Worm (Caenorhabditis elegans) whole organism, L1 larva: ENCODE data around the gene C34C6.3.

Experiments used
- C04F5.9 ChIP-seq: sonication (generic microtip); optimal IDR thresholded peaks from 2 replicates; lab custom pipeline; 2016; ENCODE audit warnings: missing genetic modification characterization, missing compliant biosample characterization
- C16A3.4 ChIP-seq: fragments of 150-350 bp; optimal IDR thresholded peaks from 2 replicates; lab custom pipeline; 2014; ENCODE audit warnings: missing biosample characterization, missing genetic modification characterization
- F16B12.6 ChIP-seq: fragments of 150-350 bp; optimal IDR thresholded peaks from 2 replicates; lab custom pipeline; 2014; ENCODE audit warnings: missing biosample characterization, missing genetic modification characterization
- Y116A8C.19 ChIP-seq: sonication (generic microtip); optimal IDR thresholded peaks from 2 replicates; lab custom pipeline; 2016; ENCODE audit warnings: missing compliant biosample characterization, missing genetic modification characterization, borderline replicate concordance
- alr-1 ChIP-seq: fragments of 200-800 bp; sonication (Bioruptor generic); optimal IDR thresholded peaks from 2 replicates; lab custom pipeline; 2018; ENCODE audit warnings: borderline replicate concordance, mild to moderate bottlenecking, missing genetic modification characterization, missing compliant biosample characterization
- ceh-63 ChIP-seq: fragments of 200-800 bp; sonication (Bioruptor generic); optimal IDR thresholded peaks from 2 replicates; lab custom pipeline; 2018; ENCODE audit warnings: mild to moderate bottlenecking, missing genetic modification characterization, missing compliant biosample characterization
- ceh-8 ChIP-seq: fragments of 200-800 bp; sonication (Bioruptor generic); optimal IDR thresholded peaks from 2 replicates; lab custom pipeline; 2018; ENCODE audit warnings: mild to moderate bottlenecking, missing genetic modification characterization, moderate library complexity, missing compliant biosample characterization
- ceh-88 ChIP-seq: fragments of 200-800 bp; sonication (Bioruptor generic); IDR thresholded peaks from 2 replicates; pipeline ENCODE4 v1.3.6; 2022; ENCODE audit warnings: missing genetic modification characterization, missing compliant biosample characterization
- ceh-90 ChIP-seq: sonication (generic microtip); optimal IDR thresholded peaks from 2 replicates; lab custom pipeline; 2016; ENCODE audit warnings: missing genetic modification characterization, missing compliant biosample characterization
- dpl-1 ChIP-seq, 3 experiments: fragments of 150-350 bp in 2 of 3; sonication (generic microtip) in 1 of 3; optimal IDR thresholded peaks; 2 replicates each; lab custom pipeline; 2014 to 2017; ENCODE audit warnings: missing biosample characterization in 3 of 3, missing genetic modification characterization in 3 of 3, missing genetic modification reagents in 3 of 3
- efl-1 ChIP-seq, 4 experiments: fragments of 150-350 bp; optimal IDR thresholded peaks in 3 of 4; peaks in 1 of 4; 1 replicate in 1 of 4; 2 replicates in 3 of 4; lab custom pipeline; 2014; ENCODE audit warnings: missing biosample characterization in 2 of 4, missing genetic modification characterization in 2 of 4, missing genetic modification reagents in 2 of 4
- elt-2 ChIP-seq: sonication (generic microtip); optimal IDR thresholded peaks from 2 replicates; lab custom pipeline; 2016; ENCODE audit warnings: missing genetic modification characterization, mild to moderate bottlenecking, inconsistent platforms, missing compliant biosample characterization, missing genetic modification reagents
- fkh-4 ChIP-seq: sonication (generic microtip); optimal IDR thresholded peaks from 2 replicates; lab custom pipeline; 2016; ENCODE audit warnings: missing compliant biosample characterization, missing genetic modification characterization, borderline replicate concordance
- fkh-8 ChIP-seq: sonication (generic microtip); optimal IDR thresholded peaks from 2 replicates; lab custom pipeline; 2016; ENCODE audit warnings: mild to moderate bottlenecking, missing genetic modification characterization, missing compliant biosample characterization
- fos-1 ChIP-seq: fragments of 150-350 bp; optimal IDR thresholded peaks from 2 replicates; lab custom pipeline; 2014; ENCODE audit warnings: missing biosample characterization, missing genetic modification characterization
- hpl-2 ChIP-seq: fragments of 150-350 bp; optimal IDR thresholded peaks from 2 replicates; lab custom pipeline; 2014; ENCODE audit warnings: missing biosample characterization, missing genetic modification reagents, missing genetic modification characterization
- irx-1 ChIP-seq: sonication (generic microtip); optimal IDR thresholded peaks from 2 replicates; lab custom pipeline; 2016; ENCODE audit warnings: missing genetic modification characterization, missing compliant biosample characterization
- isw-1 ChIP-seq: fragments of 200-800 bp; sonication (Bioruptor generic); IDR thresholded peaks from 2 replicates; pipeline ENCODE4 v1.3.6; 2022; ENCODE audit warnings: missing genetic modification characterization, missing compliant biosample characterization
- lin-13 ChIP-seq: fragments of 150-350 bp; optimal IDR thresholded peaks from 2 replicates; lab custom pipeline; 2014; ENCODE audit warnings: missing biosample characterization, missing genetic modification reagents, missing genetic modification characterization
- lin-14 ChIP-seq: fragments of 200-800 bp; sonication (Bioruptor generic); optimal IDR thresholded peaks from 2 replicates; lab custom pipeline; 2018; ENCODE audit warnings: mild to moderate bottlenecking, missing genetic modification characterization, moderate library complexity, missing compliant biosample characterization
- lin-15B ChIP-seq: fragments of 150-350 bp; sonication (generic microtip); optimal IDR thresholded peaks from 3 replicates; lab custom pipeline; 2014; ENCODE audit warnings: missing biosample characterization, missing genetic modification characterization
- lin-39 ChIP-seq: fragments of 150-350 bp; optimal IDR thresholded peaks from 2 replicates; lab custom pipeline; 2014; ENCODE audit warnings: missing biosample characterization, missing genetic modification reagents, missing genetic modification characterization
- lsy-2 ChIP-seq, 2 experiments: fragments of 150-350 bp; optimal IDR thresholded peaks; 2 replicates each; lab custom pipeline; 2014; ENCODE audit warnings: missing biosample characterization in 2 of 2, missing genetic modification characterization in 2 of 2
- nhr-20 ChIP-seq: sonication (generic microtip); optimal IDR thresholded peaks from 2 replicates; lab custom pipeline; 2016; ENCODE audit warnings: mild to moderate bottlenecking, missing genetic modification characterization, missing compliant biosample characterization
- nhr-237 ChIP-seq: fragments of 150-350 bp; optimal IDR thresholded peaks from 2 replicates; lab custom pipeline; 2014; ENCODE audit warnings: missing biosample characterization, missing genetic modification characterization
- nhr-28 ChIP-seq: fragments of 150-350 bp; optimal IDR thresholded peaks from 2 replicates; lab custom pipeline; 2014; ENCODE audit warnings: missing biosample characterization, missing genetic modification characterization
- nhr-71 ChIP-seq: sonication (generic microtip); optimal IDR thresholded peaks from 2 replicates; lab custom pipeline; 2016; ENCODE audit warnings: mild to moderate bottlenecking, missing genetic modification characterization, moderate library complexity, missing compliant biosample characterization
- nhr-76 ChIP-seq: sonication (generic microtip); optimal IDR thresholded peaks from 2 replicates; lab custom pipeline; 2017; ENCODE audit warnings: missing biosample characterization, missing genetic modification characterization
- nhr-85 ChIP-seq: sonication (generic microtip); peaks from one replicate; lab custom pipeline; 2016; ENCODE audit warnings: missing genetic modification characterization, inconsistent platforms, missing compliant biosample characterization
- nhr-90 ChIP-seq: sonication (generic microtip); optimal IDR thresholded peaks from 2 replicates; lab custom pipeline; 2016; ENCODE audit warnings: mild to moderate bottlenecking, missing genetic modification characterization, missing compliant biosample characterization; ENCODE audit not compliant: poor library complexity
- rnt-1 ChIP-seq: sonication (generic microtip); optimal IDR thresholded peaks from 2 replicates; lab custom pipeline; 2016; ENCODE audit warnings: mild to moderate bottlenecking, missing genetic modification characterization, moderate library complexity, missing compliant biosample characterization
- snu-23 ChIP-seq: sonication (generic microtip); optimal IDR thresholded peaks from 2 replicates; lab custom pipeline; 2016; ENCODE audit warnings: missing genetic modification characterization, missing compliant biosample characterization
- sox-4 ChIP-seq: sonication (generic microtip); optimal IDR thresholded peaks from 2 replicates; lab custom pipeline; 2016; ENCODE audit warnings: missing genetic modification characterization, missing compliant biosample characterization
- sptf-1 ChIP-seq: fragments of 150-350 bp; optimal IDR thresholded peaks from 2 replicates; lab custom pipeline; 2014; ENCODE audit warnings: missing biosample characterization, missing genetic modification characterization
- tbx-2 ChIP-seq: sonication (generic microtip); optimal IDR thresholded peaks from 2 replicates; lab custom pipeline; 2016; ENCODE audit warnings: missing genetic modification characterization, missing compliant biosample characterization
- unc-130 ChIP-seq: fragments of 150-350 bp; optimal IDR thresholded peaks from 2 replicates; lab custom pipeline; 2017; ENCODE audit warnings: missing biosample characterization, missing genetic modification characterization, inconsistent platforms
- unc-62 ChIP-seq: fragments of 150-350 bp; optimal IDR thresholded peaks from 2 replicates; lab custom pipeline; 2014; ENCODE audit warnings: missing biosample characterization, missing genetic modification reagents, missing genetic modification characterization
- xbp-1 ChIP-seq: sonication (generic microtip); optimal IDR thresholded peaks from 2 replicates; lab custom pipeline; 2016; ENCODE audit warnings: missing genetic modification characterization, missing compliant biosample characterization
- zag-1 ChIP-seq: fragments of 150-350 bp; optimal IDR thresholded peaks from 2 replicates; lab custom pipeline; 2014; ENCODE audit warnings: missing biosample characterization, missing genetic modification characterization

C34C6.3 gene

DNA sequence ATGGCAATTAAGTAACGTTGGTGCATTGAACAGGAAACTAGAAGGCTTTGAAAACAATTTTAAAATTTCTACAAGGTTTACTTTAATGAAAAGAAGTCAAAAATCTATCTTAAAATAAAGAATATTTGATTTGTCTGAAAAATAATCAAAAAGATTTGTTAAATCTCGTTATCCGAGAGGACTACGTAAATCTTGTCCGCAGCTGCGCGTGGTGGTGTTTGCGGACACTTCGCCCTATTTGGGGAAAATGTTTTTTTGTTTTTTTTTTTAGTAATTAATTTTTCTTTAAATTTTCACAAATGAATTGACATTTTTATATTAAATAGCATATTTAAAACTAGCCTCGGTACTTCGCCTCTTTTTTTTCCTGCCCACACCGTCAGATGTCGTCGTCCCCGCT, 7.8 kb upstream of the C34C6.3 start (continued):
- TF ChIP-seq efl-1 (optimal IDR thresholded peaks at IDR 0.05; lab: Kevin White, UChicago): peak; percentile 41 to 66
- peak; percentile 59 to 77 for TF ChIP-seq efl-1 (GFP tag; optimal IDR thresholded peaks at IDR 0.05 in 1 of 2; lab: Kevin White, UChicago)
- peak; percentile 72 for TF ChIP-seq lin-14 (GFP tag; lab: Kevin White, UChicago)
- TF ChIP-seq tbx-2: no peak
- no peak for TF ChIP-seq elt-2 (tag; lab: Kevin White, UChicago)
- peak; percentile 74 for TF ChIP-seq rnt-1 (tag; lab: Kevin White, UChicago)
- no peak for TF ChIP-seq ceh-63 (GFP tag; lab: Kevin White, UChicago)
- TF ChIP-seq xbp-1 (tag; lab: Kevin White, UChicago): peak; percentile 46
- peak; percentile 29 for TF ChIP-seq lin-15B (tag; lab: Kevin White, UChicago)
- no peak for TF ChIP-seq fos-1 (tag; lab: Kevin White, UChicago)
- no peak for TF ChIP-seq ceh-8 (GFP tag; lab: Kevin White, UChicago)
- peak; percentile 15; the same call in 1 of the 2 replicates for TF ChIP-seq ceh-88 (GFP tag; lab: Robert Waterston, UW)
- TF ChIP-seq Y116A8C.19 (tag; lab: Kevin White, UChicago): no peak
- TF ChIP-seq hpl-2: no peak
- peak; percentile 53 for TF ChIP-seq C16A3.4
- peak; percentile 37 for TF ChIP-seq isw-1 (GFP tag; lab: Robert Waterston, UW)
- TF ChIP-seq unc-130: peak; percentile 63
- TF ChIP-seq nhr-85: peak; percentile 71
- peak; percentile 17 for TF ChIP-seq nhr-90
- TF ChIP-seq snu-23: peak; percentile 69
- peak; percentile 5 for TF ChIP-seq lin-13
- TF ChIP-seq dpl-1 (GFP tag; optimal IDR thresholded peaks at IDR 0.05; lab: Kevin White, UChicago): peak; percentile 33 to 58 (median 50)
- no peak for TF ChIP-seq nhr-76 (tag; lab: Kevin White, UChicago)
- TF ChIP-seq C04F5.9 (tag; lab: Kevin White, UChicago): peak; percentile 4
- peak; percentile 18 for TF ChIP-seq lin-39 (tag; lab: Kevin White, UChicago)
- TF ChIP-seq nhr-20 (tag; lab: Kevin White, UChicago): peak; percentile 56
- peak; percentile 1 for TF ChIP-seq irx-1
- TF ChIP-seq sox-4: no peak
- peak; percentile 42 for TF ChIP-seq fkh-8 (tag; lab: Kevin White, UChicago)
- no peak for TF ChIP-seq sptf-1 (tag; lab: Kevin White, UChicago)
- TF ChIP-seq F16B12.6 (tag; lab: Kevin White, UChicago): peak; percentile 90
- TF ChIP-seq, all 84 proteins: peak for 31

DNA sequence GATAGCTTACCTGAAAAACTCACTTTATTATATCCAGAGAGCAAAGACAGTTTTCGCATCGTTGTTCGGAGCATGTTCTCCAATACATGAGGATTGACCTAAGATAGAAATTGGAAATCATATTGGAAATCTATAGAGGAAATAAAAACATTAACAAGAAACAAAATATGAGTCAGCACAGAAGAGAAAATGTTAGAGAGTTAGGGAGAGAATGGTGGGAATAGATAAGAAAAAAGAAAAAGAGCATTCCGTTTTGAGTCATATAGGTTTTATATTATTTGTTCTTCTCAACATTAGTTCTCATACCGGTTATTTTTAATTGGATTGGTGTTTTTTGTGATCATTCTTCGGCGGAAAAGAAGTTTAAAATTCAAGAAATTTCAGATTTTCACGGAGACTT, 6.9 kb upstream of the C34C6.3 start, which contains the start of gene hgap-2:
Gene hgap-2, minus strand, starts transcription at position 101 of the 400 bp plus-strand sequence.
- TF ChIP-seq xbp-1 (tag; lab: Kevin White, UChicago) (no peak), ceh-90 (tag; lab: Kevin White, UChicago) (no peak), nhr-28 (tag; lab: Kevin White, UChicago) (no peak), lsy-2 (tag; optimal IDR thresholded peaks at IDR 0.05; lab: Kevin White, UChicago) (no peak), fkh-4 (no peak), nhr-237 (no peak), unc-62 (GFP tag; lab: Kevin White, UChicago) (no peak), nhr-71 (tag; lab: Kevin White, UChicago) (no peak)
- TF ChIP-seq, all 84 proteins: peak for 0

DNA sequence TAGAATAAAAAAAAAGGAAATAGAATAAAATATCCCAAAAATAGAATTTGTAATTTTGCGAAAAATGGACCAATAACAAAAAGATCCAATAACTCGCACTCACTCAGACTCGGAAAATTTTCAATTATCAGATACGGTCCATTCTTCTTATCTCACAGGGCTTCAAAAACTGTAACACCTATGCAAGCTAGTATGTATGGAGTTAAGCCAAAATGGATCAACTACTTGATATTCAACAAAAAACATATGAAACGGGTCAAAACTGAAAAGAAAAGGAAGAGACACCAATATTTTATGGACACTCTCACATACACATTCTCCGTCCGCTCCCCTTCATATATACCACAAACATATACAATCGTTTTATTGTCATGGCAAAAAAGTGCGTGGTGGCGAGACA, 6.1 kb upstream of the C34C6.3 start, which contains the start of gene C34C6.9:
Gene C34C6.9, plus strand, starts transcription at position 301 of the 400 bp plus-strand sequence.
- TF ChIP-seq Y116A8C.19 (tag; lab: Kevin White, UChicago) (no peak), nhr-237 (no peak), zag-1 (no peak)

DNA sequence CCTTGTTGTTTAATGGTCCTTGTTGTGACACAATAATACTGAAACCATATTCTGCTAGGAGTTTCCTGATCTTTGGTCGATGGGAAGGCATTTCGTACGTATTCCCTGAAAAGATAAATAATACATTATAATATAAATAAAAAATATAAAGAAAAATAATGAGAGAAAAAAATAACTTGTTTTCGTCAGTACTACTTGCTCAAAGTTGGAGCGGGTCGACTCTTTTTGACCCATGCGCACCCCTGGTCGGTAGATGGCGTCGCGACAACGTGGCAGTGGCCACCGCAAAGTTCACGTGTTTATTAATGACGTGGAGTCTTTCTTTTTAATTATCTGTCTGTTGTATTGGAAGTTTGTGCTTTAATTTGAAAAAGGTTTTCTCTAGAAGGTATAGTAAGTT, 4.1 kb downstream of the C34C6.3 start, which contains the start of gene C34C6.10:
Gene C34C6.10, minus strand, starts transcription at position 101 of the 400 bp plus-strand sequence.
- TF ChIP-seq lin-15B (tag; lab: Kevin White, UChicago): no peak
- TF ChIP-seq sptf-1 (tag; lab: Kevin White, UChicago): no peak
- no peak for TF ChIP-seq alr-1 (tag; lab: Kevin White, UChicago)
